Fruit fly (Drosophila melanogaster) whole organism, prepupa: ENCODE results near the gene ppan.

Experiments used
- CG10631 ChIP-seq: fragments of 200-800 bp; sonication (Bioruptor generic); optimal IDR thresholded peaks from 2 replicates; lab custom pipeline; 2016; ENCODE audit warnings: missing biosample characterization, missing genetic modification characterization
- CG11294 ChIP-seq: fragments of 200-800 bp; sonication (Bioruptor generic); IDR thresholded peaks from 2 replicates; pipeline ENCODE4 v1.3.6; 2022; ENCODE audit warnings: missing biosample characterization, missing genetic modification characterization
- CG11762 ChIP-seq: fragments of 200-800 bp; sonication (Bioruptor generic); optimal IDR thresholded peaks from 3 replicates; lab custom pipeline; 2016; ENCODE audit warnings: missing biosample characterization, missing genetic modification characterization; ENCODE audit not compliant: insufficient read depth
- CG11902 ChIP-seq: fragments of 200-800 bp; sonication (Bioruptor generic); optimal IDR thresholded peaks from 3 replicates; lab custom pipeline; 2016; ENCODE audit warnings: missing biosample characterization, missing genetic modification characterization
- CG1621 ChIP-seq: fragments of 200-800 bp; sonication (Bioruptor generic); optimal IDR thresholded peaks from 3 replicates; lab custom pipeline; 2018; ENCODE audit warnings: missing biosample characterization, mild to moderate bottlenecking, missing genetic modification characterization
- CG3032 ChIP-seq: fragments of 200-800 bp; optimal IDR thresholded peaks from 2 replicates; lab custom pipeline; 2019; ENCODE audit warnings: missing biosample characterization, mild to moderate bottlenecking, missing genetic modification characterization, moderate library complexity
- CG31627 ChIP-seq: fragments of 200-800 bp; sonication (Bioruptor generic); optimal IDR thresholded peaks from 3 replicates; lab custom pipeline; 2016; ENCODE audit warnings: missing biosample characterization, missing genetic modification characterization
- CG32006 ChIP-seq: fragments of 200-800 bp; sonication (Bioruptor generic); optimal IDR thresholded peaks from 3 replicates; lab custom pipeline; 2017; ENCODE audit warnings: missing biosample characterization, mild to moderate bottlenecking, missing genetic modification characterization
- CG34406 ChIP-seq: fragments of 200-800 bp; sonication (Bioruptor generic); optimal IDR thresholded peaks from 3 replicates; lab custom pipeline; 2016; ENCODE audit warnings: missing biosample characterization, missing genetic modification characterization
- CG3919 ChIP-seq: fragments of 200-800 bp; sonication (Bioruptor generic); optimal IDR thresholded peaks from 3 replicates; lab custom pipeline; 2016; ENCODE audit warnings: missing biosample characterization, missing genetic modification characterization
- CG4318 ChIP-seq: fragments of 200-800 bp; sonication (Bioruptor generic); optimal IDR thresholded peaks from 3 replicates; lab custom pipeline; 2017; ENCODE audit warnings: missing biosample characterization, mild to moderate bottlenecking, missing genetic modification characterization
- CG6163 ChIP-seq: fragments of 200-800 bp; sonication (Bioruptor generic); IDR thresholded peaks from 3 replicates; pipeline ENCODE4 v1.3.6; 2022; ENCODE audit warnings: missing biosample characterization, missing genetic modification characterization
- CG6276 ChIP-seq: fragments of 200-800 bp; sonication (Bioruptor generic); optimal IDR thresholded peaks from 2 replicates; lab custom pipeline; 2017; ENCODE audit warnings: missing biosample characterization, mild to moderate bottlenecking, missing genetic modification characterization
- CG6792 ChIP-seq: fragments of 200-800 bp; sonication (Bioruptor generic); optimal IDR thresholded peaks from 3 replicates; lab custom pipeline; 2016; ENCODE audit warnings: missing biosample characterization, missing genetic modification characterization
- CG6808 ChIP-seq: fragments of 200-800 bp; sonication (Bioruptor generic); optimal IDR thresholded peaks from 3 replicates; lab custom pipeline; 2017; ENCODE audit warnings: missing biosample characterization, missing genetic modification characterization, mild to moderate bottlenecking, moderate library complexity, missing genetic modification reagents
- CG6854 ChIP-seq: fragments of 200-800 bp; sonication (Bioruptor generic); optimal IDR thresholded peaks from 2 replicates; lab custom pipeline; 2017; ENCODE audit warnings: missing biosample characterization, mild to moderate bottlenecking, missing genetic modification characterization
- CG7368 ChIP-seq: fragments of 200-800 bp; sonication (Bioruptor generic); optimal IDR thresholded peaks from 3 replicates; lab custom pipeline; 2016; ENCODE audit warnings: missing biosample characterization, missing genetic modification characterization
- CG8319 ChIP-seq: fragments of 200-800 bp; sonication (Bioruptor generic); optimal IDR thresholded peaks from 3 replicates; lab custom pipeline; 2016; ENCODE audit warnings: missing biosample characterization, missing genetic modification characterization
- CG8632 ChIP-seq: fragments of 200-800 bp; sonication (Bioruptor generic); optimal IDR thresholded peaks from 3 replicates; lab custom pipeline; 2016; ENCODE audit warnings: missing biosample characterization, missing genetic modification characterization
- CG9139 ChIP-seq: fragments of 200-800 bp; sonication (Bioruptor generic); optimal IDR thresholded peaks from 3 replicates; lab custom pipeline; 2017; ENCODE audit warnings: missing biosample characterization, mild to moderate bottlenecking, missing genetic modification characterization
- Eip78C ChIP-seq: fragments of 200-800 bp; sonication (Bioruptor generic); peaks from one replicate; lab custom pipeline; 2016; ENCODE audit warnings: missing biosample characterization, missing genetic modification characterization
- Ets21C ChIP-seq: fragments of 200-800 bp; sonication (Bioruptor generic); optimal IDR thresholded peaks from 3 replicates; lab custom pipeline; 2016; ENCODE audit warnings: missing biosample characterization, missing genetic modification characterization
- Ets96B ChIP-seq: fragments of 200-800 bp; optimal IDR thresholded peaks from 2 replicates; lab custom pipeline; 2019; ENCODE audit warnings: missing biosample characterization, mild to moderate bottlenecking, missing genetic modification characterization, moderate library complexity
- Hr38 ChIP-seq: sonication (Bioruptor generic); optimal IDR thresholded peaks from 2 replicates; lab custom pipeline; 2016; ENCODE audit warnings: missing biosample characterization, missing genetic modification characterization
- Hr39 ChIP-seq: fragments of 200-800 bp; sonication (Bioruptor generic); optimal IDR thresholded peaks from 2 replicates; lab custom pipeline; 2016; ENCODE audit warnings: missing biosample characterization, missing genetic modification characterization
- Hr4 ChIP-seq: fragments of 200-800 bp; sonication (Bioruptor generic); optimal IDR thresholded peaks from 3 replicates; lab custom pipeline; 2016; ENCODE audit warnings: missing biosample characterization, missing genetic modification characterization
- Lpt ChIP-seq: fragments of 200-800 bp; sonication (Bioruptor generic); optimal IDR thresholded peaks from 3 replicates; lab custom pipeline; 2016; ENCODE audit warnings: missing biosample characterization, missing genetic modification characterization
- Met ChIP-seq: fragments of 200-800 bp; sonication (Bioruptor generic); optimal IDR thresholded peaks from 3 replicates; lab custom pipeline; 2016; ENCODE audit warnings: missing biosample characterization, missing genetic modification characterization
- OdsH ChIP-seq: fragments of 200-800 bp; sonication (Bioruptor generic); optimal IDR thresholded peaks from 3 replicates; lab custom pipeline; 2016; ENCODE audit warnings: missing biosample characterization, missing genetic modification characterization
- Smox ChIP-seq: fragments of 200-800 bp; sonication (Bioruptor generic); optimal IDR thresholded peaks from 3 replicates; lab custom pipeline; 2016; ENCODE audit warnings: missing biosample characterization, missing genetic modification characterization
- Sox15 ChIP-seq: fragments of 200-800 bp; sonication (Bioruptor generic); optimal IDR thresholded peaks from 3 replicates; lab custom pipeline; 2016; ENCODE audit warnings: missing biosample characterization, missing genetic modification characterization
- achi ChIP-seq: fragments of 200-800 bp; sonication (Bioruptor generic); optimal IDR thresholded peaks from 3 replicates; lab custom pipeline; 2016; ENCODE audit warnings: missing biosample characterization, missing genetic modification characterization
- acj6 ChIP-seq: fragments of 200-800 bp; sonication (Bioruptor generic); optimal IDR thresholded peaks from 3 replicates; lab custom pipeline; 2016; ENCODE audit warnings: missing biosample characterization, missing genetic modification characterization
- cyc ChIP-seq: fragments of 200-800 bp; sonication (Bioruptor generic); optimal IDR thresholded peaks from 3 replicates; lab custom pipeline; 2016; ENCODE audit warnings: missing biosample characterization, missing genetic modification characterization
- dac ChIP-seq: fragments of 200-800 bp; sonication (Bioruptor generic); optimal IDR thresholded peaks from 2 replicates; lab custom pipeline; 2017; ENCODE audit warnings: missing biosample characterization, mild to moderate bottlenecking, missing genetic modification characterization
- esn ChIP-seq: fragments of 200-800 bp; sonication (Bioruptor generic); optimal IDR thresholded peaks from 2 replicates; lab custom pipeline; 2016; ENCODE audit warnings: missing biosample characterization, mild to moderate bottlenecking, missing genetic modification characterization, moderate library complexity
- fd59A ChIP-seq: fragments of 200-800 bp; sonication (Bioruptor generic); optimal IDR thresholded peaks from 2 replicates; lab custom pipeline; 2017; ENCODE audit warnings: missing biosample characterization, mild to moderate bottlenecking, missing genetic modification characterization, missing genetic modification reagents
- fd85E ChIP-seq: fragments of 200-800 bp; sonication (Bioruptor generic); optimal IDR thresholded peaks from 3 replicates; lab custom pipeline; 2016; ENCODE audit warnings: missing biosample characterization, missing genetic modification characterization
- lz ChIP-seq: fragments of 200-800 bp; sonication (Bioruptor generic); optimal IDR thresholded peaks from 3 replicates; lab custom pipeline; 2016; ENCODE audit warnings: missing biosample characterization, missing genetic modification characterization
- salr ChIP-seq, 2 experiments: fragments of 200-800 bp; sonication (Bioruptor generic); optimal IDR thresholded peaks; 3 replicates each; lab custom pipeline; 2016 to 2018; ENCODE audit warnings: missing biosample characterization in 2 of 2, missing genetic modification characterization in 2 of 2, mild to moderate bottlenecking in 1 of 2
- spab ChIP-seq: fragments of 200-800 bp; sonication (Bioruptor generic); optimal IDR thresholded peaks from 2 replicates; lab custom pipeline; 2017; ENCODE audit warnings: missing biosample characterization, mild to moderate bottlenecking, missing genetic modification characterization, missing genetic modification reagents
- ss ChIP-seq, 2 experiments: fragments of 200-800 bp; sonication (Bioruptor generic); optimal IDR thresholded peaks; 2 replicates in 1 of 2; 3 replicates in 1 of 2; lab custom pipeline; 2017 to 2018; ENCODE audit warnings: mild to moderate bottlenecking in 2 of 2, missing biosample characterization in 2 of 2, missing genetic modification characterization in 2 of 2, moderate library complexity in 1 of 2
- topi ChIP-seq: fragments of 200-800 bp; sonication (Bioruptor generic); optimal IDR thresholded peaks from 3 replicates; lab custom pipeline; 2016; ENCODE audit warnings: missing biosample characterization, missing genetic modification characterization
- vri ChIP-seq: fragments of 200-800 bp; sonication (Bioruptor generic); optimal IDR thresholded peaks from 3 replicates; lab custom pipeline; 2016; ENCODE audit warnings: missing biosample characterization, mild to moderate bottlenecking, missing genetic modification characterization

Gene ppan

DNA sequence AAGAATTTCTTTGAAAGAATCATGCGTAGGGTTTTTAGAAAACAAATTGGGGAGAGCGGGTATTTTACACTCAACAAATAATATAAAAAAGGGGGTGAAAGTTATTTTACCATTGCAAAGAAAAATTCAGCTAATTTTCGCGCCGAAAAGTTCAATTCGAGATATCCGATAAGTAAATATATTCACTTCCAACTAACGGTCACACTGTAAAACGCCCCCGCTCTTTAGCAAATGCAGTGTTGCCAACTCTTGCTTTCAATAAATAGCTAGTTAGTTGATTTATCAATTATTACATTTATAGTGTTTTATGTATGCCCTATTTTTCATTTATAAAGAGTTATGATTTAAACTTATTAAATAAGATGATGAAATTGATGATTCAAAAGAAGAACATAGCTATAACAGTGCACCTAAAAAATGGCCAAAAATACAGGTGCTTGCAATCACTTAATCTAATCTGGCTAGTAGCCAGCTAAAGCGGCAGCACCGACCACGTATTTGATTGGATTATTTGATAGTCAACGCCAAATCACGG lies 22.2 kb downstream of the ppan start, which contains the start of gene meigo (continued):
- no peak for TF ChIP-seq spab (GFP tag; lab: Kevin White, UChicago)
- peak; percentile 47 for TF ChIP-seq CG6792
- TF ChIP-seq CG8319 = no peak
- TF ChIP-seq dac (GFP tag; lab: Kevin White, UChicago) = no peak
- no peak for TF ChIP-seq CG6854
- no peak for TF ChIP-seq CG3919
- no peak for TF ChIP-seq OdsH (GFP tag; lab: Kevin White, UChicago)
- TF ChIP-seq Hr4 (GFP tag; lab: Kevin White, UChicago) = no peak
- no peak for TF ChIP-seq CG10631 (GFP tag; lab: Kevin White, UChicago)
- TF ChIP-seq Ets21C (GFP tag; lab: Kevin White, UChicago) = no peak
- no peak for TF ChIP-seq CG9139 (GFP tag; lab: Kevin White, UChicago)
- TF ChIP-seq topi (GFP tag; lab: Kevin White, UChicago) = no peak
- no peak for TF ChIP-seq acj6 (GFP tag; lab: Kevin White, UChicago)
- TF ChIP-seq CG6276 (GFP tag; lab: Kevin White, UChicago) = no peak
- TF ChIP-seq vri = no peak
- peak; percentile 16; the same call in 1 of the 2 replicates for TF ChIP-seq CG11294 (GFP tag; lab: Robert Waterston, UW)
- no peak for TF ChIP-seq CG6808
- TF ChIP-seq Eip78C = no peak
- no peak for TF ChIP-seq ss (GFP tag; optimal IDR thresholded peaks at IDR 0.05; lab: Kevin White, UChicago)
- TF ChIP-seq fd59A = no peak
- no peak for TF ChIP-seq Smox (GFP tag; lab: Kevin White, UChicago)
- no peak for TF ChIP-seq CG7368
- peak; percentile 30 for TF ChIP-seq CG11902 (GFP tag; lab: Kevin White, UChicago)
- TF ChIP-seq achi = no peak
- TF ChIP-seq Hr39 (GFP tag; lab: Kevin White, UChicago) = peak; percentile 64
- TF ChIP-seq Met = no peak
- TF ChIP-seq CG32006 (GFP tag; lab: Kevin White, UChicago) = no peak
- TF ChIP-seq CG34406 (GFP tag; lab: Kevin White, UChicago) = no peak
- TF ChIP-seq CG6163 = no peak
- peak; percentile 76 for TF ChIP-seq CG3032
- no peak for TF ChIP-seq cyc (GFP tag; lab: Kevin White, UChicago)
- TF ChIP-seq salr (GFP tag; optimal IDR thresholded peaks at IDR 0.05; lab: Kevin White, UChicago) = no peak
- peak; percentile 25 for TF ChIP-seq Sox15 (GFP tag; lab: Kevin White, UChicago)
- no peak for TF ChIP-seq CG4318 (GFP tag; lab: Kevin White, UChicago)
- no peak for TF ChIP-seq CG8632
- no peak for TF ChIP-seq CG11762 (GFP tag; lab: Kevin White, UChicago)

DNA sequence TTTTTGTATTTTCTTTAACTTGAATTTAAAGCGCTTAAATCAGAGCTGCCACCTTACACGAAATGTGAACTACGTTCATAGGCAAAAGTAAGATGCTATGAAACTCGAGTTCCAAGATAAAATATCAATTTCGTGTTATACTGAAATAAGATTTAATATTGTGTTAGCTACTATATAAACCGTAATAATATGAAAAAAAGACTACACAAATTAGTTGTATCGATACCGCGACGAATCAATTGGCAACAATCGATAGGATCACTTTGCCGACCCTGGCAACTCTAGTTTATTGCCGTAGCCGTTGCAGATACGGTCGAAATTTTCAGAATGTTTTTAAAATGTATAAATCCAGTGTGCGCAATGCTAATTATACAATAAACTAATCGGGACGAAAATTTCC lies 24.4 kb downstream of the ppan start, which contains the start of gene SNF4Agamma:
SNF4Agamma (plus strand) TSS at position 282 of the 400 bp plus-strand sequence.
- TF ChIP-seq acj6 (GFP tag; lab: Kevin White, UChicago) = peak; percentile 2
- no peak for TF ChIP-seq Lpt
- TF ChIP-seq Hr39 (GFP tag; lab: Kevin White, UChicago) = peak; percentile 9
- TF ChIP-seq fd85E (GFP tag; lab: Kevin White, UChicago) = no peak
- peak; percentile 51 for TF ChIP-seq lz
- no peak for TF ChIP-seq Hr38
- TF ChIP-seq esn = peak; percentile 55
- TF ChIP-seq CG31627 (GFP tag; lab: Kevin White, UChicago) = peak; percentile 16
- TF ChIP-seq Ets96B (tag; lab: Kevin White, UChicago) = no peak
- peak; percentile 25 for TF ChIP-seq CG10631 (GFP tag; lab: Kevin White, UChicago)
- peak; percentile 73 for TF ChIP-seq Eip78C
- peak; percentile 6 for TF ChIP-seq CG3032
- peak; percentile 77 for TF ChIP-seq CG1621 (tag; lab: Kevin White, UChicago)
- TF ChIP-seq, all 60 proteins: peak for 9
